Fruit fly (Drosophila melanogaster): Measurements from ENCODE around the gene CG13116.
A peak's percentile ranks its signal among the peaks of the same experiment; 100 is the strongest.

CG13116 gene

dm6 chr2L:9779147-9779546 lies 49.4 kb downstream of the CG13116 start (continued):
- TF ChIP-seq CG13296 (GFP tag; optimal IDR thresholded peaks at IDR 0.05) (peak; percentile 0), pb (GFP tag; optimal IDR thresholded peaks at IDR 0.05) (no peak), ro (GFP tag; IDR thresholded peaks at IDR 0.05) (no peak), CG8944 (GFP tag; optimal IDR thresholded peaks at IDR 0.05) (no peak), en (GFP tag; optimal IDR thresholded peaks at IDR 0.05) (no peak), hb (GFP tag; IDR thresholded peaks at IDR 0.05; ENCODE audit: partially characterized antibody) (no peak), CG1024 (GFP tag; IDR thresholded peaks at IDR 0.05) (no peak), Usf (GFP tag; optimal IDR thresholded peaks at IDR 0.05) (no peak), gfzf (GFP tag; optimal IDR thresholded peaks at IDR 0.05) (no peak), CG4360 (GFP tag; IDR thresholded peaks at IDR 0.05) (no peak), CG14965 (GFP tag; optimal IDR thresholded peaks at IDR 0.05; ENCODE audit: borderline replicate concordance) (no peak), CG13123 (GFP tag; optimal IDR thresholded peaks at IDR 0.05) (no peak), bsh (GFP tag; optimal IDR thresholded peaks at IDR 0.05) (peak in 1 of 2 experiments; percentile 32), Ets97D (GFP tag; optimal IDR thresholded peaks at IDR 0.05) (no peak), zen (tag; optimal IDR thresholded peaks at IDR 0.05) (no peak), H15 (GFP tag; IDR thresholded peaks at IDR 0.05) (no peak), CG12155 (GFP tag; optimal IDR thresholded peaks at IDR 0.05) (peak; percentile 29), CG9817 (tag; optimal IDR thresholded peaks at IDR 0.05) (peak; percentile 42), scrt (GFP tag; optimal IDR thresholded peaks at IDR 0.05) (no peak), CG2116 (GFP tag; optimal IDR thresholded peaks at IDR 0.05) (no peak), nerfin-1 (tag; optimal IDR thresholded peaks at IDR 0.05) (no peak), CG7839 (tag; optimal IDR thresholded peaks at IDR 0.05) (peak; percentile 42), slou (GFP tag; optimal IDR thresholded peaks at IDR 0.05) (no peak), row (GFP tag; IDR thresholded peaks at IDR 0.05) (peak; percentile 48; the same call in 2 of the 3 replicates), CG6683 (GFP tag; optimal IDR thresholded peaks at IDR 0.05) (no peak), CG4424 (GFP tag; optimal IDR thresholded peaks at IDR 0.05) (no peak), H2.0 (GFP tag; IDR thresholded peaks at IDR 0.05) (peak; percentile 21; the same call in 1 of the 2 replicates), B-H1 (GFP tag; IDR thresholded peaks at IDR 0.05) (no peak), CG6765 (GFP tag; optimal IDR thresholded peaks at IDR 0.05) (no peak), chinmo (GFP tag; IDR thresholded peaks at IDR 0.05; ENCODE audit: partially characterized antibody) (no peak), Poxn (GFP tag; IDR thresholded peaks at IDR 0.05) (no peak), CG2202 (tag; optimal IDR thresholded peaks at IDR 0.05) (no peak), CG14860 (GFP tag; IDR thresholded peaks at IDR 0.05; ENCODE audit: partially characterized antibody) (no peak), emc (GFP tag; optimal IDR thresholded peaks at IDR 0.05) (no peak), Fer1 (GFP tag; optimal IDR thresholded peaks at IDR 0.05) (peak; percentile 26), ERR (GFP tag; optimal IDR thresholded peaks at IDR 0.05) (no peak), tx (GFP tag; optimal IDR thresholded peaks at IDR 0.05) (no peak), CG1233 (GFP tag; optimal IDR thresholded peaks at IDR 0.05) (peak; percentile 14), disco-r (GFP tag; optimal IDR thresholded peaks at IDR 0.05) (no peak), Rfx (GFP tag; IDR thresholded peaks at IDR 0.05) (peak; percentile 52), seq (GFP tag; IDR thresholded peaks at IDR 0.05) (0 out of 2 replicates have a peak, but pooled peaks have one; percentile 41), CG6654 (GFP tag; optimal IDR thresholded peaks at IDR 0.05) (no peak), nom (GFP tag; optimal IDR thresholded peaks at IDR 0.05) (no peak), vvl (GFP tag; IDR thresholded peaks at IDR 0.05) (no peak), ATbp (GFP tag; optimal IDR thresholded peaks at IDR 0.05) (no peak), CG30403 (GFP tag; optimal IDR thresholded peaks at IDR 0.05) (peak; percentile 41), prd (optimal IDR thresholded peaks at IDR 0.05) (no peak), prd (GFP tag; IDR thresholded peaks at IDR 0.05) (no peak), gcm2 (GFP tag; optimal IDR thresholded peaks at IDR 0.05) (no peak), CG6175 (GFP tag; IDR thresholded peaks at IDR 0.05) (no peak), zfh1 (GFP tag; IDR thresholded peaks at IDR 0.05) (no peak), CG17186 (GFP tag; optimal IDR thresholded peaks at IDR 0.05) (no peak)
